Worm (Caenorhabditis elegans) whole organism, L3 larva: ENCODE data around the gene srx-134.
A peak's percentile ranks its signal among the peaks of the same experiment; 100 is the strongest.

Experiments used
- ZK546.5 ChIP-seq: sonication (generic microtip); optimal IDR thresholded peaks from 2 replicates; lab custom pipeline; 2017; ENCODE audit warnings: missing biosample characterization, missing genetic modification characterization
- aly-2 ChIP-seq: fragments of 150-350 bp; optimal IDR thresholded peaks from 2 replicates; lab custom pipeline; 2014; ENCODE audit warnings: missing biosample characterization, missing genetic modification characterization
- ceh-16 ChIP-seq: sonication (generic microtip); optimal IDR thresholded peaks from 2 replicates; lab custom pipeline; 2017; ENCODE audit warnings: missing biosample characterization, missing genetic modification characterization
- ceh-28 ChIP-seq: fragments of 150-350 bp; optimal IDR thresholded peaks from 2 replicates; lab custom pipeline; 2014; ENCODE audit warnings: missing biosample characterization, missing genetic modification reagents, missing genetic modification characterization
- ceh-82 ChIP-seq: fragments of 150-350 bp; optimal IDR thresholded peaks from 2 replicates; lab custom pipeline; 2014; ENCODE audit warnings: missing biosample characterization, missing genetic modification characterization
- ceh-9 ChIP-seq: sonication (generic microtip); optimal IDR thresholded peaks from 2 replicates; lab custom pipeline; 2018; ENCODE audit warnings: missing biosample characterization, missing genetic modification characterization
- daf-12 ChIP-seq: fragments of 150-350 bp; optimal IDR thresholded peaks from 2 replicates; lab custom pipeline; 2014; ENCODE audit warnings: missing biosample characterization, missing genetic modification reagents, missing genetic modification characterization
- egl-27 ChIP-seq: sonication (generic microtip); optimal IDR thresholded peaks from 4 replicates; lab custom pipeline; 2017; ENCODE audit warnings: missing biosample characterization, missing genetic modification reagents, missing genetic modification characterization
- egl-5 ChIP-seq: fragments of 150-350 bp; optimal IDR thresholded peaks from 2 replicates; lab custom pipeline; 2017; ENCODE audit warnings: missing biosample characterization, missing genetic modification reagents, missing genetic modification characterization, inconsistent platforms
- elt-1 ChIP-seq: fragments of 150-350 bp; optimal IDR thresholded peaks from 2 replicates; lab custom pipeline; 2014; ENCODE audit warnings: missing biosample characterization, missing genetic modification characterization
- elt-3 ChIP-seq, 3 experiments: fragments of 150-350 bp in 1 of 3; sonication (generic microtip) in 2 of 3; optimal IDR thresholded peaks; 2 replicates in 2 of 3; 4 replicates in 1 of 3; lab custom pipeline; 2014 to 2017; ENCODE audit warnings: missing biosample characterization in 3 of 3, missing genetic modification characterization in 3 of 3
- eor-1 ChIP-seq, 2 experiments: fragments of 150-350 bp; optimal IDR thresholded peaks; 2 replicates each; lab custom pipeline; 2014 to 2018; ENCODE audit warnings: missing biosample characterization in 2 of 2, missing genetic modification characterization in 2 of 2
- fkh-10 ChIP-seq: sonication (generic microtip); optimal IDR thresholded peaks from 2 replicates; lab custom pipeline; 2017; ENCODE audit warnings: missing biosample characterization, missing genetic modification reagents, missing genetic modification characterization
- fkh-2 ChIP-seq: fragments of 150-350 bp; optimal IDR thresholded peaks from 2 replicates; lab custom pipeline; 2014; ENCODE audit warnings: missing biosample characterization, missing genetic modification reagents, missing genetic modification characterization
- lsy-12 ChIP-seq: sonication (generic microtip); optimal IDR thresholded peaks from 2 replicates; lab custom pipeline; 2016; ENCODE audit warnings: mild to moderate bottlenecking, missing genetic modification characterization, missing compliant biosample characterization
- mdl-1 ChIP-seq: fragments of 150-350 bp; optimal IDR thresholded peaks from 2 replicates; lab custom pipeline; 2014; ENCODE audit warnings: missing biosample characterization, missing genetic modification characterization
- mml-1 ChIP-seq: fragments of 150-350 bp; sonication (generic microtip); optimal IDR thresholded peaks from 3 replicates; lab custom pipeline; 2014; ENCODE audit warnings: missing biosample characterization, missing genetic modification characterization
- nfya-1 ChIP-seq: sonication (generic microtip); optimal IDR thresholded peaks from 2 replicates; lab custom pipeline; 2017; ENCODE audit warnings: missing genetic modification characterization, mild to moderate bottlenecking, missing compliant biosample characterization, antibody characterized with exemption, moderate library complexity; ENCODE audit not compliant: insufficient read depth
- nhr-11 ChIP-seq: fragments of 150-350 bp; optimal IDR thresholded peaks from 2 replicates; lab custom pipeline; 2014; ENCODE audit warnings: missing biosample characterization, missing genetic modification characterization
- nhr-23 ChIP-seq: fragments of 150-350 bp; optimal IDR thresholded peaks from 2 replicates; lab custom pipeline; 2014; ENCODE audit warnings: missing biosample characterization, missing genetic modification reagents, missing genetic modification characterization
- nhr-237 ChIP-seq: fragments of 150-350 bp; optimal IDR thresholded peaks from 2 replicates; lab custom pipeline; 2014; ENCODE audit warnings: missing biosample characterization, missing genetic modification characterization
- nhr-25 ChIP-seq: sonication (generic microtip); optimal IDR thresholded peaks from 2 replicates; lab custom pipeline; 2017; ENCODE audit warnings: missing biosample characterization, missing genetic modification characterization
- nhr-43 ChIP-seq: sonication (generic microtip); optimal IDR thresholded peaks from 2 replicates; lab custom pipeline; 2016; ENCODE audit warnings: mild to moderate bottlenecking, missing genetic modification characterization, missing compliant biosample characterization; ENCODE audit not compliant: poor library complexity, severe bottlenecking
- nhr-67 ChIP-seq: fragments of 150-350 bp; optimal IDR thresholded peaks from 2 replicates; lab custom pipeline; 2014; ENCODE audit warnings: missing biosample characterization, missing genetic modification characterization
- nhr-76 ChIP-seq: fragments of 150-350 bp; sonication (generic microtip); optimal IDR thresholded peaks from 5 replicates; lab custom pipeline; 2014; ENCODE audit warnings: missing biosample characterization, missing genetic modification characterization
- nhr-77 ChIP-seq: fragments of 150-350 bp; optimal IDR thresholded peaks from 2 replicates; lab custom pipeline; 2014; ENCODE audit warnings: missing biosample characterization, missing genetic modification characterization
- pha-4 ChIP-seq: fragments of 150-350 bp; optimal IDR thresholded peaks from 2 replicates; lab custom pipeline; 2014; ENCODE audit warnings: missing biosample characterization, missing genetic modification reagents, missing genetic modification characterization
- pqm-1 ChIP-seq: fragments of 150-350 bp; optimal IDR thresholded peaks from 2 replicates; lab custom pipeline; 2017; ENCODE audit warnings: missing biosample characterization, missing genetic modification characterization, inconsistent platforms
- tbx-2 ChIP-seq: sonication (generic microtip); optimal IDR thresholded peaks from 2 replicates; lab custom pipeline; 2016; ENCODE audit warnings: mild to moderate bottlenecking, missing genetic modification characterization, missing compliant biosample characterization
- unc-39 ChIP-seq: sonication (generic microtip); optimal IDR thresholded peaks from 4 replicates; lab custom pipeline; 2017; ENCODE audit warnings: missing biosample characterization, missing genetic modification characterization
- unc-62 ChIP-seq: fragments of 150-350 bp; sonication (generic microtip); optimal IDR thresholded peaks from 4 replicates; lab custom pipeline; 2014; ENCODE audit warnings: missing biosample characterization, missing genetic modification reagents, missing genetic modification characterization
- zag-1 ChIP-seq: fragments of 150-350 bp; optimal IDR thresholded peaks from 2 replicates; lab custom pipeline; 2014; ENCODE audit warnings: missing biosample characterization, missing genetic modification characterization
- ztf-11 ChIP-seq: fragments of 150-350 bp; optimal IDR thresholded peaks from 2 replicates; lab custom pipeline; 2014; ENCODE audit warnings: missing biosample characterization, missing genetic modification characterization

srx-134 gene

DNA sequence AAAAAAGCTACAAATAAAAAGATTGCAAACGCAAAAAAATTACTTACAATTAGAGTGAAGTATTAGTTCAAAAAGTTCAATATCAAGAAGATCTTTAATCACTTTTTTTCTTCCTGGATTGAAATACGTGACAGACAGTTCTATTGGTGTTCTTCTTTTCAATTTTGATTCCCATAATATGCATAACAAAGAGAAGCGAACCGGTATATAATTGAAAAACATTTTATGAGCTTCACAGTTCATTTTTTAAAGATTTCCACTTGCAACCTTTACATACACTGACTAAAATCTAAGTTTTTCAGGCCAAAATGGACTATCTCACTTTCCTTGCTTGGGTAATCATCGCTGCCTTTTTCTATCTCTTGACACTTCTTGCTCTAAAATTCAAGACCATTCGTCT, 20.3 kb upstream of the srx-134 start, which contains the start of gene T22G5.1:
Gene T22G5.1 (plus strand): TSS at position 301 of the 400 bp plus-strand sequence.
- TF ChIP-seq ceh-82 (tag; lab: Kevin White, UChicago) (no peak), zag-1 (tag; lab: Kevin White, UChicago) (no peak), nhr-11 (tag; lab: Kevin White, UChicago) (no peak), mdl-1 (no peak), nhr-67 (tag; lab: Kevin White, UChicago) (no peak), ceh-9 (tag; lab: Kevin White, UChicago) (no peak), nhr-237 (tag; lab: Kevin White, UChicago) (no peak), egl-5 (no peak), lsy-12 (tag; lab: Kevin White, UChicago) (no peak), nhr-76 (no peak), pha-4 (tag; lab: Kevin White, UChicago) (no peak), elt-3 (tag; optimal IDR thresholded peaks at IDR 0.05; lab: Kevin White, UChicago) (no peak), tbx-2 (tag; lab: Kevin White, UChicago) (no peak), aly-2 (tag; lab: Kevin White, UChicago) (no peak), ceh-16 (tag; lab: Kevin White, UChicago) (no peak), elt-1 (no peak)

DNA sequence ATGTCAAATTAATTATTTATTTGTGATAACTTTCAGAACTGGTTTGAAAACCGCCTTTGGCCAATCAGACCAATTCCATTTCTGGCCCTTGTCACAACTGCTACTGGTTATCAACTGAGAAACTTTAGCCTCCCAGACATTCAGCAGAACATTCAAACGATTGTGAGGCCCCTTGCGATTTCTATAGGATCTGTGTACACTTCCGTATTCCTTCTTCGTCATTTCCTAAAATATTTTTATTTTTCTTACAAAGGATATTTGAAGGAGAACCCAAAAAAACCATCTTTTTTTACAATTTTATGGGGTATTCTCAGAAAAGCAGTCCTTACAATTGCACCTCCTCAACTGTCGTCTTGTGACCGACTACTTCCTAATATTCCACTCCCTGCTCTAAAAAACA, 17.0 kb upstream of the srx-134 start:
- TF ChIP-seq ceh-28 (tag; lab: Kevin White, UChicago) (no peak), elt-3 (tag; optimal IDR thresholded peaks at IDR 0.05; lab: Kevin White, UChicago) (no peak), elt-1 (no peak), ceh-16 (tag; lab: Kevin White, UChicago) (no peak), nhr-76 (no peak), daf-12 (no peak), ZK546.5 (tag; lab: Kevin White, UChicago) (no peak), nhr-77 (no peak), nhr-11 (tag; lab: Kevin White, UChicago) (no peak), unc-62 (GFP tag; lab: Kevin White, UChicago) (no peak), egl-27 (tag; lab: Kevin White, UChicago) (no peak), aly-2 (tag; lab: Kevin White, UChicago) (no peak), lsy-12 (tag; lab: Kevin White, UChicago) (no peak), unc-39 (tag; lab: Kevin White, UChicago) (no peak)
- TF ChIP-seq, all 47 proteins: peak for 0

DNA sequence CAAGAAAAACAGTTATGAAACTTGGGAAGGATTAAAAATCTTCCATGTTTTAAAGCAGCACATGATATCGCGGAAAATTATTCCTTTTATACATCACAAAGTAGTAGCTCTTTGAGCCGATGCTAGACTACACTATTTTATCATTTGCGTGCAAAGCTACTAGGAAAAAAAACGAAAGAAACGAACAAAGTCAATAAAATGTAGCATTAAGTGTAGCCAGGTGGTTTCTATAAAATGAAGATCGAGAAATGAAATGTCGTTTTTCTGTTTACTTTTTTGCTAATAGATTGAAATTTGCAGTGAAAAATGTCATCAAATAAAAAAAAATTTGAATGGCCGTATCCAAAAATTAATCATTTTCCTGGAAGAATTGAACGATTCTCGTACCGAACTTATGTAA, 16.6 kb upstream of the srx-134 start, which contains the start of gene cpt-5:
Gene cpt-5 (plus strand): TSS at position 301 of the 400 bp plus-strand sequence.
- TF ChIP-seq egl-5 (no peak), pha-4 (tag; lab: Kevin White, UChicago) (no peak), unc-62 (GFP tag; lab: Kevin White, UChicago) (no peak), elt-1 (no peak), ztf-11 (no peak), fkh-2 (tag; lab: Kevin White, UChicago) (no peak), ceh-9 (tag; lab: Kevin White, UChicago) (no peak), nhr-43 (tag; lab: Kevin White, UChicago) (no peak), nhr-67 (tag; lab: Kevin White, UChicago) (no peak), egl-27 (tag; lab: Kevin White, UChicago) (no peak), mml-1 (tag; lab: Kevin White, UChicago) (no peak), daf-12 (no peak), nhr-76 (no peak), eor-1 (tag; optimal IDR thresholded peaks at IDR 0.05; lab: Kevin White, UChicago) (no peak)

DNA sequence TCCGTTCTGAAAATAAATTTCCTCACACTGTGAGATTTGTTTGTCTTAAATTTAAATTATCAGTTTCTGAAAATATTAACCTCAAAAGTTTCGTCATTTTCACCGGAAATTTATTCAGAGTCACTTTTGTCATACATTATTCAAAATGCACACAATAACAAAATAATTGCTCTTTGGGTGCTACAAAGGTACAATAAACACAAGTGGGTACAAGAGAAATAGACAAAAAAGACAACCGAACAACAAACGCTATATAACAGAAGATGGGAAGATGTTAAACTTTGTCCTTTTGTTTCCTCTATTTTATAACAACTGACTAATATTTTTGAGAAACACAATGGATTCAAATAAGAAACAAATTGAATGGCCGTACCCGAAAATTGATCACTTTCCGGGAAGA, 13.3 kb upstream of the srx-134 start:
- no peak for TF ChIP-seq nhr-67 (tag; lab: Kevin White, UChicago)
- TF ChIP-seq ceh-28 (tag; lab: Kevin White, UChicago) = no peak
- peak; percentile 2 for TF ChIP-seq pqm-1 (tag; lab: Kevin White, UChicago)
- TF ChIP-seq egl-27 (tag; lab: Kevin White, UChicago) = no peak
- peak; percentile 98 for TF ChIP-seq nhr-11 (tag; lab: Kevin White, UChicago)

DNA sequence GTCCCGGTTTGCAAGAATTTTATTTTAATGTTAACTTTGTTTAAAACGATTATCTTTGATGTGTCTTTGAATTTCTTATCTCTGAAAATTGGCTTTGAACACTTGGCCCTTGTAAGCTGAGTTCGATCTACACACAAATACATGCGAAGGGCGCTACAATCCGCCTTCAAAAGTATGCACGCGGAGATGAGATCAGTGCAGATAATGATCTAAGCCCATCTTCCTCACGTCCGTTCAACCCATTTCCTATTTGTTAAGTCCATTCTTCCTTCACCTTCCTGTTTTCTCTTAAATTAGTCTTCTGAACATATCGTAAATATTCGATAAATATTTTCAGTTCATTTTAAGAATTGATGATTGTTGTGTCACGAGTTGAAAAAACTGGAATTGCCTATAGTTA, 10.1 kb upstream of the srx-134 start, which contains the start of gene nhr-175:
Gene nhr-175 (plus strand): TSS at position 339 of the 400 bp plus-strand sequence.
- peak; percentile 52 for TF ChIP-seq nhr-25 (tag; lab: Kevin White, UChicago)
- no peak for TF ChIP-seq nhr-76
- no peak for TF ChIP-seq fkh-10
- no peak for TF ChIP-seq nhr-77
- peak; percentile 92 for TF ChIP-seq elt-1
- TF ChIP-seq eor-1 (tag; optimal IDR thresholded peaks at IDR 0.05; lab: Kevin White, UChicago) = no peak
- peak; percentile 50 for TF ChIP-seq nhr-23
- TF ChIP-seq nfya-1 (tag; lab: Kevin White, UChicago) = no peak
